Worm (Caenorhabditis elegans): ENCODE data around the gene col-9.

Gene col-9

ce11 chrX:13589735-13590134, at the start of gene col-9:
Gene col-9, plus strand, starts transcription at chrX:13590035.
- TF ChIP-seq mes-2 (tag; optimal IDR thresholded peaks at IDR 0.05; ENCODE audit: poor library complexity, severe bottlenecking) (no peak), lin-29 (GFP tag; IDR thresholded peaks at IDR 0.05) (no peak), nhr-102 (tag; optimal IDR thresholded peaks at IDR 0.05) (no peak), ztf-11 (tag; optimal IDR thresholded peaks at IDR 0.05) (no peak), mdl-1 (tag; optimal IDR thresholded peaks at IDR 0.05) (no peak), nhr-237 (tag; optimal IDR thresholded peaks at IDR 0.05) (no peak), skn-1 (tag; optimal IDR thresholded peaks at IDR 0.05) (no peak), pqm-1 (tag; optimal IDR thresholded peaks at IDR 0.05) (no peak), unc-130 (GFP tag; optimal IDR thresholded peaks at IDR 0.05) (no peak), hif-1 (tag; optimal IDR thresholded peaks at IDR 0.05) (no peak), dve-1 (tag; optimal IDR thresholded peaks at IDR 0.05; ENCODE audit: insufficient read depth) (no peak), ceh-32 (tag; optimal IDR thresholded peaks at IDR 0.05; ENCODE audit: poor library complexity) (no peak), unc-39 (tag; optimal IDR thresholded peaks at IDR 0.05) (no peak), ceh-28 (tag; optimal IDR thresholded peaks at IDR 0.05) (no peak), egl-27 (tag; optimal IDR thresholded peaks at IDR 0.05) (no peak), mdt-29 (GFP tag; IDR thresholded peaks at IDR 0.05) (no peak), madf-9 (GFP tag; conservative IDR thresholded peaks at IDR 0.05) (no peak)

ce11 chrX:13541335-13541734, 48.5 kb upstream of the col-9 start:
- TF ChIP-seq tra-1 (GFP tag; IDR thresholded peaks at IDR 0.05) (no peak), nhr-28 (tag; optimal IDR thresholded peaks at IDR 0.05) (peak; percentile 47), ctbp-1 (GFP tag; IDR thresholded peaks at IDR 0.05) (no peak), mdl-1 (tag; optimal IDR thresholded peaks at IDR 0.05) (peak in 1 of 2 experiments; percentile 32), mep-1 (tag; optimal IDR thresholded peaks at IDR 0.05) (peak; percentile 32), F26F4.8 (GFP tag; conservative IDR thresholded peaks at IDR 0.05) (no peak), daf-16 (GFP tag; optimal IDR thresholded peaks at IDR 0.05) (no peak), daf-16 (tag; optimal IDR thresholded peaks at IDR 0.05) (peak; percentile 42), gei-8 (GFP tag; optimal IDR thresholded peaks at IDR 0.05) (no peak), hlh-11 (tag; optimal IDR thresholded peaks at IDR 0.05) (peak; percentile 49), ZK546.5 (tag; optimal IDR thresholded peaks at IDR 0.05) (no peak), vab-7 (GFP tag; IDR thresholded peaks at IDR 0.05) (no peak), aly-2 (tag; optimal IDR thresholded peaks at IDR 0.05) (no peak), lin-39 (tag; optimal IDR thresholded peaks at IDR 0.05) (no peak), lin-15B (tag; optimal IDR thresholded peaks at IDR 0.05) (no peak), dve-1 (tag; optimal IDR thresholded peaks at IDR 0.05; ENCODE audit: insufficient read depth) (peak; percentile 22), pha-4 (GFP tag; IDR thresholded peaks at IDR 0.05) (no peak), pha-4 (tag; optimal IDR thresholded peaks at IDR 0.05) (no peak), ama-1 (optimal IDR thresholded peaks at IDR 0.05) (peak; percentile 96), aha-1 (tag) (peak; percentile 58), dmd-6 (GFP tag; IDR thresholded peaks at IDR 0.05) (peak; percentile 33), hif-1 (tag; optimal IDR thresholded peaks at IDR 0.05) (peak in 1 of 2 experiments; percentile 37), snpc-1.2 (GFP tag; IDR thresholded peaks at IDR 0.05) (no peak), ceh-32 (tag; optimal IDR thresholded peaks at IDR 0.05; ENCODE audit: poor library complexity) (no peak), nhr-11 (tag; optimal IDR thresholded peaks at IDR 0.05) (no peak), daf-19 (GFP tag; conservative IDR thresholded peaks at IDR 0.05) (no peak), mxl-3 (GFP tag; optimal IDR thresholded peaks at IDR 0.05) (peak; percentile 5), hlh-30 (tag; optimal IDR thresholded peaks at IDR 0.05; ENCODE audit: insufficient read depth) (peak; percentile 49), ztf-11 (tag; optimal IDR thresholded peaks at IDR 0.05) (no peak)

Measured in whole organism, L4 larva.